Worm (Caenorhabditis elegans): Measurements from ENCODE around the gene R05G6.1.

The R05G6.1 gene

ce11 chrIV:7487554-7488456, 44.7 kb upstream of the R05G6.1 start, which contains the start of the genes his-60 and his-59 (continued):
- no peak for TF ChIP-seq nfya-1 (tag; optimal IDR thresholded peaks at IDR 0.05; ENCODE audit: borderline replicate concordance, insufficient read depth)
- TF ChIP-seq F55B11.4 (tag; optimal IDR thresholded peaks at IDR 0.05; ENCODE audit: borderline replicate concordance, insufficient read depth): no peak
- TF ChIP-seq ama-1 (optimal IDR thresholded peaks at IDR 0.05): no peak
- peak in 1 of 2 experiments; percentile 83 for TF ChIP-seq ama-1 (GFP tag; optimal IDR thresholded peaks at IDR 0.05)
- peak; percentile 95 for TF ChIP-seq lin-26 (GFP tag; IDR thresholded peaks at IDR 0.05)
- peak; percentile 61; the same call in 1 of the 2 replicates for TF ChIP-seq F37B4.10 (GFP tag; IDR thresholded peaks at IDR 0.05)
- TF ChIP-seq snpc-1.3 (tag; optimal IDR thresholded peaks at IDR 0.05; ENCODE audit: insufficient read depth): peak; percentile 79
- peak; percentile 35 for TF ChIP-seq snpc-4 (GFP tag; optimal IDR thresholded peaks at IDR 0.05)
- TF ChIP-seq snpc-4 (tag; optimal IDR thresholded peaks at IDR 0.05): peak; percentile 4 to 64 (median 48)
- TF ChIP-seq lin-40 (tag; optimal IDR thresholded peaks at IDR 0.05): no peak
- TF ChIP-seq mcd-1 (GFP tag; IDR thresholded peaks at IDR 0.05): peak; percentile 40; the same call in 1 of the 2 replicates
- peak; percentile 91 for TF ChIP-seq F49E8.2 (tag; optimal IDR thresholded peaks at IDR 0.05; ENCODE audit: insufficient read depth)
- peak; percentile 82 for TF ChIP-seq Y95B8A.8 (GFP tag; IDR thresholded peaks at IDR 0.05)
- peak; percentile 48 for TF ChIP-seq athp-1 (tag; optimal IDR thresholded peaks at IDR 0.05)
- TF ChIP-seq pbrm-1 (GFP tag; IDR thresholded peaks at IDR 0.05): peak; percentile 69; the same call in 1 of the 2 replicates
- peak; percentile 31 for TF ChIP-seq T07F8.4 (tag; optimal IDR thresholded peaks at IDR 0.05)
- TF ChIP-seq F39B2.1 (GFP tag; IDR thresholded peaks at IDR 0.05): peak; percentile 99
- TF ChIP-seq sea-2 (GFP tag; IDR thresholded peaks at IDR 0.05): no peak
- no peak for TF ChIP-seq T26A5.8 (tag; optimal IDR thresholded peaks at IDR 0.05)
- peak; percentile 20 for TF ChIP-seq xnd-1 (tag; optimal IDR thresholded peaks at IDR 0.05)
- TF ChIP-seq cebp-1 (GFP tag; IDR thresholded peaks at IDR 0.05): no peak
- peak; percentile 55 for TF ChIP-seq cebp-1 (tag; optimal IDR thresholded peaks at IDR 0.05)
- peak in 1 of 2 experiments; percentile 77 for TF ChIP-seq rec-8 (tag; optimal IDR thresholded peaks at IDR 0.05)
- peak; percentile 41 for TF ChIP-seq F57A8.1 (GFP tag; optimal IDR thresholded peaks at IDR 0.05)
- 0 out of 2 replicates have a peak, but pooled peaks have one; percentile 7 for TF ChIP-seq attf-3 (GFP tag; conservative IDR thresholded peaks at IDR 0.05)
- peak; percentile 64; the same call in 1 of the 2 replicates for TF ChIP-seq ekl-4 (GFP tag; IDR thresholded peaks at IDR 0.05)
- TF ChIP-seq nhr-90 (tag; optimal IDR thresholded peaks at IDR 0.05): peak; percentile 51
- 0 out of 2 replicates have a peak, but pooled peaks have one; percentile 24 for TF ChIP-seq F33H1.4 (GFP tag; IDR thresholded peaks at IDR 0.05)
- TF ChIP-seq lin-54 (GFP tag; optimal IDR thresholded peaks at IDR 0.05): peak; percentile 44
- 0 out of 2 replicates have a peak, but pooled peaks have one; percentile 12 for TF ChIP-seq aptf-2 (GFP tag; conservative IDR thresholded peaks at IDR 0.05)
- TF ChIP-seq Y79H2A.3 (GFP tag; conservative IDR thresholded peaks at IDR 0.05): peak; percentile 93
- no peak for TF ChIP-seq rpc-1 (optimal IDR thresholded peaks at IDR 0.05)
- TF ChIP-seq rpc-1 (tag; optimal IDR thresholded peaks at IDR 0.05): no peak
- peak; percentile 48 for TF ChIP-seq mes-4 (tag; optimal IDR thresholded peaks at IDR 0.05)
- peak; percentile 62; the same call in 1 of the 2 replicates for TF ChIP-seq madf-3 (GFP tag; IDR thresholded peaks at IDR 0.05)
- TF ChIP-seq nhr-80 (tag; optimal IDR thresholded peaks at IDR 0.05): no peak
- no peak for TF ChIP-seq nfya-2 (GFP tag; IDR thresholded peaks at IDR 0.05)
- peak; percentile 67 for TF ChIP-seq tbp1 (GFP tag; optimal IDR thresholded peaks at IDR 0.05)
- TF ChIP-seq tlf-1 (GFP tag; optimal IDR thresholded peaks at IDR 0.05): peak; percentile 76
- no peak for TF ChIP-seq sptf-2 (GFP tag; optimal IDR thresholded peaks at IDR 0.05)
- TF ChIP-seq ceh-40 (GFP tag; IDR thresholded peaks at IDR 0.05): peak; percentile 75
- no peak for TF ChIP-seq pha-4 (tag; optimal IDR thresholded peaks at IDR 0.05)
- TF ChIP-seq die-1 (tag; optimal IDR thresholded peaks at IDR 0.05): peak; percentile 43
- peak; percentile 51 for TF ChIP-seq snpc-3.4 (tag; optimal IDR thresholded peaks at IDR 0.05)
- peak; percentile 28; the same call in 1 of the 2 replicates for TF ChIP-seq ztf-25 (GFP tag; IDR thresholded peaks at IDR 0.05)
- TF ChIP-seq attf-5 (GFP tag; optimal IDR thresholded peaks at IDR 0.05): peak; percentile 9
